Worm (Caenorhabditis elegans) whole organism, L1 larva: ENCODE results near the gene lin-56.

ENCODE experiments used
- C04F5.9 ChIP-seq: sonication (generic microtip); optimal IDR thresholded peaks from 2 replicates; lab custom pipeline; 2016; ENCODE audit warnings: missing genetic modification characterization, missing compliant biosample characterization
- C16A3.4 ChIP-seq: fragments of 150-350 bp; optimal IDR thresholded peaks from 2 replicates; lab custom pipeline; 2014; ENCODE audit warnings: missing biosample characterization, missing genetic modification characterization
- F16B12.6 ChIP-seq: fragments of 150-350 bp; optimal IDR thresholded peaks from 2 replicates; lab custom pipeline; 2014; ENCODE audit warnings: missing biosample characterization, missing genetic modification characterization
- aha-1 ChIP-seq: fragments of 150-350 bp; optimal IDR thresholded peaks from 2 replicates; lab custom pipeline; 2014; ENCODE audit warnings: missing biosample characterization, missing genetic modification characterization
- ceh-8 ChIP-seq: fragments of 200-800 bp; sonication (Bioruptor generic); optimal IDR thresholded peaks from 2 replicates; lab custom pipeline; 2018; ENCODE audit warnings: mild to moderate bottlenecking, missing genetic modification characterization, moderate library complexity, missing compliant biosample characterization
- ceh-82 ChIP-seq, 3 experiments: fragments of 150-350 bp in 1 of 3; sonication (generic microtip) in 2 of 3; optimal IDR thresholded peaks; 2 replicates each; lab custom pipeline; 2014 to 2017; ENCODE audit warnings: missing biosample characterization in 3 of 3, missing genetic modification characterization in 3 of 3
- ces-1 ChIP-seq: fragments of 150-350 bp; optimal IDR thresholded peaks from 2 replicates; lab custom pipeline; 2014; ENCODE audit warnings: missing biosample characterization, missing genetic modification reagents, missing genetic modification characterization
- dpl-1 ChIP-seq, 3 experiments: fragments of 150-350 bp in 2 of 3; sonication (generic microtip) in 1 of 3; optimal IDR thresholded peaks; 2 replicates each; lab custom pipeline; 2014 to 2017; ENCODE audit warnings: missing biosample characterization in 3 of 3, missing genetic modification characterization in 3 of 3, missing genetic modification reagents in 3 of 3
- efl-1 ChIP-seq, 4 experiments: fragments of 150-350 bp; optimal IDR thresholded peaks in 3 of 4; peaks in 1 of 4; 1 replicate in 1 of 4; 2 replicates in 3 of 4; lab custom pipeline; 2014; ENCODE audit warnings: missing biosample characterization in 2 of 4, missing genetic modification characterization in 2 of 4, missing genetic modification reagents in 2 of 4
- egl-27 ChIP-seq, 2 experiments: fragments of 150-350 bp in 1 of 2; sonication (generic microtip); optimal IDR thresholded peaks; 3 replicates each; lab custom pipeline; 2017 to 2018; ENCODE audit warnings: missing biosample characterization in 2 of 2, missing genetic modification characterization in 2 of 2, missing genetic modification reagents in 2 of 2
- elt-2 ChIP-seq: sonication (generic microtip); optimal IDR thresholded peaks from 2 replicates; lab custom pipeline; 2016; ENCODE audit warnings: missing genetic modification characterization, mild to moderate bottlenecking, inconsistent platforms, missing compliant biosample characterization, missing genetic modification reagents
- fkh-10 ChIP-seq: sonication (generic microtip); optimal IDR thresholded peaks from 2 replicates; lab custom pipeline; 2017; ENCODE audit warnings: missing biosample characterization, missing genetic modification reagents, missing genetic modification characterization
- fkh-8 ChIP-seq: sonication (generic microtip); optimal IDR thresholded peaks from 2 replicates; lab custom pipeline; 2016; ENCODE audit warnings: mild to moderate bottlenecking, missing genetic modification characterization, missing compliant biosample characterization
- hlh-4 ChIP-seq: sonication (generic microtip); optimal IDR thresholded peaks from 2 replicates; lab custom pipeline; 2016; ENCODE audit warnings: mild to moderate bottlenecking, missing genetic modification characterization, missing compliant biosample characterization
- irx-1 ChIP-seq: sonication (generic microtip); optimal IDR thresholded peaks from 2 replicates; lab custom pipeline; 2016; ENCODE audit warnings: missing genetic modification characterization, missing compliant biosample characterization
- isw-1 ChIP-seq: fragments of 200-800 bp; sonication (Bioruptor generic); IDR thresholded peaks from 2 replicates; pipeline ENCODE4 v1.3.6; 2022; ENCODE audit warnings: missing genetic modification characterization, missing compliant biosample characterization
- lin-39 ChIP-seq: fragments of 150-350 bp; optimal IDR thresholded peaks from 2 replicates; lab custom pipeline; 2014; ENCODE audit warnings: missing biosample characterization, missing genetic modification reagents, missing genetic modification characterization
- lir-3 ChIP-seq: sonication (generic microtip); optimal IDR thresholded peaks from 2 replicates; lab custom pipeline; 2016; ENCODE audit warnings: mild to moderate bottlenecking, missing genetic modification characterization, moderate library complexity, missing compliant biosample characterization; ENCODE audit not compliant: poor library complexity
- mab-9 ChIP-seq: fragments of 200-800 bp; sonication (Bioruptor generic); IDR thresholded peaks from 2 replicates; pipeline ENCODE4 v1.3.6; 2022; ENCODE audit warnings: missing genetic modification reagents, missing genetic modification characterization, missing compliant biosample characterization
- mef-2 ChIP-seq: fragments of 150-350 bp; optimal IDR thresholded peaks from 2 replicates; lab custom pipeline; 2014; ENCODE audit warnings: missing biosample characterization, missing genetic modification characterization
- nhr-28 ChIP-seq: fragments of 150-350 bp; optimal IDR thresholded peaks from 2 replicates; lab custom pipeline; 2014; ENCODE audit warnings: missing biosample characterization, missing genetic modification characterization
- nhr-47 ChIP-seq: sonication (generic microtip); optimal IDR thresholded peaks from 2 replicates; lab custom pipeline; 2016; ENCODE audit warnings: mild to moderate bottlenecking, missing genetic modification characterization, moderate library complexity, missing compliant biosample characterization
- nhr-71 ChIP-seq: sonication (generic microtip); optimal IDR thresholded peaks from 2 replicates; lab custom pipeline; 2016; ENCODE audit warnings: mild to moderate bottlenecking, missing genetic modification characterization, moderate library complexity, missing compliant biosample characterization
- nhr-85 ChIP-seq: sonication (generic microtip); peaks from one replicate; lab custom pipeline; 2016; ENCODE audit warnings: missing genetic modification characterization, inconsistent platforms, missing compliant biosample characterization
- pag-3 ChIP-seq: sonication (generic microtip); optimal IDR thresholded peaks from 2 replicates; lab custom pipeline; 2017; ENCODE audit warnings: missing genetic modification characterization, mild to moderate bottlenecking, missing compliant biosample characterization, antibody characterized with exemption, borderline replicate concordance; ENCODE audit not compliant: insufficient read depth
- snu-23 ChIP-seq: sonication (generic microtip); optimal IDR thresholded peaks from 2 replicates; lab custom pipeline; 2016; ENCODE audit warnings: missing genetic modification characterization, missing compliant biosample characterization
- sox-4 ChIP-seq: sonication (generic microtip); optimal IDR thresholded peaks from 2 replicates; lab custom pipeline; 2016; ENCODE audit warnings: missing genetic modification characterization, missing compliant biosample characterization
- sptf-1 ChIP-seq: fragments of 150-350 bp; optimal IDR thresholded peaks from 2 replicates; lab custom pipeline; 2014; ENCODE audit warnings: missing biosample characterization, missing genetic modification characterization
- sup-37 ChIP-seq: fragments of 200-800 bp; sonication (Bioruptor generic); optimal IDR thresholded peaks from 2 replicates; lab custom pipeline; 2018; ENCODE audit warnings: mild to moderate bottlenecking, missing genetic modification characterization, missing compliant biosample characterization
- swsn-7 ChIP-seq: sonication (generic microtip); optimal IDR thresholded peaks from 2 replicates; lab custom pipeline; 2016; ENCODE audit warnings: missing genetic modification characterization, missing compliant biosample characterization
- tbx-2 ChIP-seq: sonication (generic microtip); optimal IDR thresholded peaks from 2 replicates; lab custom pipeline; 2016; ENCODE audit warnings: missing genetic modification characterization, missing compliant biosample characterization
- tlp-1 ChIP-seq: fragments of 150-350 bp; optimal IDR thresholded peaks from 2 replicates; lab custom pipeline; 2014; ENCODE audit warnings: missing biosample characterization, missing genetic modification characterization
- unc-98 ChIP-seq: fragments of 200-800 bp; sonication (Bioruptor generic); IDR thresholded peaks from 2 replicates; pipeline ENCODE4 v1.3.6; 2022; ENCODE audit warnings: missing genetic modification characterization, missing compliant biosample characterization
- vab-15 ChIP-seq: sonication (generic microtip); optimal IDR thresholded peaks from 2 replicates; lab custom pipeline; 2017; ENCODE audit warnings: missing genotype, mild to moderate bottlenecking, missing genetic modification characterization, missing compliant biosample characterization
- zag-1 ChIP-seq: fragments of 150-350 bp; optimal IDR thresholded peaks from 2 replicates; lab custom pipeline; 2014; ENCODE audit warnings: missing biosample characterization, missing genetic modification characterization

The lin-56 gene

ce11 chrII:10479348-10479747, 29.5 kb downstream of the lin-56 start, which contains the start of gene clec-59:
TSS of gene clec-59 (minus strand) at chrII:10479448.
- TF ChIP-seq mef-2 (tag; lab: Kevin White, UChicago), result no peak
- TF ChIP-seq ceh-82 (tag; optimal IDR thresholded peaks at IDR 0.05; lab: Kevin White, UChicago), result no peak
- no peak for TF ChIP-seq tlp-1 (tag; lab: Kevin White, UChicago)
- no peak for TF ChIP-seq F16B12.6 (tag; lab: Kevin White, UChicago)
- no peak for TF ChIP-seq ces-1
- no peak for TF ChIP-seq zag-1 (tag; lab: Kevin White, UChicago)
- no peak for TF ChIP-seq swsn-7 (tag; lab: Kevin White, UChicago)
- no peak for TF ChIP-seq nhr-28 (tag; lab: Kevin White, UChicago)
- no peak for TF ChIP-seq nhr-71 (tag; lab: Kevin White, UChicago)
- TF ChIP-seq dpl-1 (GFP tag; optimal IDR thresholded peaks at IDR 0.05; lab: Kevin White, UChicago), result no peak
- no peak for TF ChIP-seq snu-23 (GFP tag; lab: Kevin White, UChicago)
- no peak for TF ChIP-seq pag-3 (tag; lab: Kevin White, UChicago)

- TF ChIP-seq C04F5.9 (tag; lab: Kevin White, UChicago) (no peak), nhr-47 (tag; lab: Kevin White, UChicago) (no peak), unc-98 (GFP tag; lab: Robert Waterston, UW) (no peak), ceh-8 (GFP tag; lab: Kevin White, UChicago) (no peak), egl-27 (tag; optimal IDR thresholded peaks at IDR 0.05; lab: Kevin White, UChicago) (no peak), sox-4 (tag; lab: Kevin White, UChicago) (no peak), isw-1 (GFP tag; lab: Robert Waterston, UW) (no peak), mab-9 (GFP tag; lab: Robert Waterston, UW) (no peak)
- TF ChIP-seq, all 84 proteins: peak for 0
These were observed 30.2 kb downstream of the lin-56 start for ce11 chrII:10480043-10480442.

- TF ChIP-seq C16A3.4 (tag; lab: Kevin White, UChicago) (no peak), vab-15 (tag; lab: Kevin White, UChicago) (no peak), fkh-8 (no peak), nhr-85 (tag; lab: Kevin White, UChicago) (peak; percentile 21), dpl-1 (GFP tag; optimal IDR thresholded peaks at IDR 0.05; lab: Kevin White, UChicago) (no peak), sptf-1 (tag; lab: Kevin White, UChicago) (no peak), fkh-10 (GFP tag; lab: Kevin White, UChicago) (no peak), hlh-4 (tag; lab: Kevin White, UChicago) (no peak), elt-2 (no peak), lir-3 (tag; lab: Kevin White, UChicago) (no peak), aha-1 (tag; lab: Kevin White, UChicago) (no peak), efl-1 (optimal IDR thresholded peaks at IDR 0.05; lab: Kevin White, UChicago) (no peak), efl-1 (GFP tag; optimal IDR thresholded peaks at IDR 0.05 in 1 of 2; lab: Kevin White, UChicago) (peak in 1 of 2 experiments; percentile 56), sup-37 (GFP tag; lab: Kevin White, UChicago) (no peak), snu-23 (GFP tag; lab: Kevin White, UChicago) (no peak), irx-1 (tag; lab: Kevin White, UChicago) (no peak)
- TF ChIP-seq, all 84 proteins: peak for 2
These were observed 32.2 kb downstream of the lin-56 start, which contains the start of the genes clec-60 and ZK666.11 for ce11 chrII:10481824-10482556. TSS of gene clec-60 (minus strand) at chrII:10481874. TSS of gene ZK666.11 (plus strand) at chrII:10482522.

ce11 chrII:10482899-10483298, 33.1 kb downstream of the lin-56 start:
- TF ChIP-seq tbx-2 (tag; lab: Kevin White, UChicago) (no peak), lin-39 (no peak)
